Worm (Caenorhabditis elegans) whole organism, young adult: ENCODE results near the gene C04E6.13.

Experiments used
- B0019.2 ChIP-seq: fragments of 200-800 bp; sonication (Bioruptor generic); conservative IDR thresholded peaks from 2 replicates; pipeline ENCODE4 v1.3.6; 2022; ENCODE audit warnings: missing genetic modification reagents, missing genetic modification characterization, missing compliant biosample characterization
- F10E7.11 ChIP-seq: sonication (generic microtip); optimal IDR thresholded peaks from 2 replicates; lab custom pipeline; 2017; ENCODE audit warnings: mild to moderate bottlenecking, missing genetic modification characterization, moderate library complexity, missing compliant biosample characterization
- F22D6.2 ChIP-seq: sonication (generic microtip); optimal IDR thresholded peaks from 2 replicates; lab custom pipeline; 2016; ENCODE audit warnings: mild to moderate bottlenecking, missing genetic modification characterization, missing compliant biosample characterization
- F23B12.7 ChIP-seq: sonication (generic microtip); optimal IDR thresholded peaks from 2 replicates; lab custom pipeline; 2017; ENCODE audit warnings: missing genetic modification characterization, mild to moderate bottlenecking, missing compliant biosample characterization, antibody characterized with exemption, moderate library complexity; ENCODE audit not compliant: insufficient read depth
- F37B4.10 ChIP-seq: fragments of 200-800 bp; sonication (Bioruptor generic); IDR thresholded peaks from 2 replicates; pipeline ENCODE4 v1.3.6; 2022; ENCODE audit warnings: missing genetic modification characterization, missing compliant biosample characterization
- F55B11.4 ChIP-seq: sonication (generic microtip); optimal IDR thresholded peaks from 2 replicates; lab custom pipeline; 2016; ENCODE audit warnings: missing compliant biosample characterization, missing genetic modification characterization, borderline replicate concordance; ENCODE audit not compliant: insufficient read depth
- T07F8.4 ChIP-seq: sonication (generic microtip); optimal IDR thresholded peaks from 2 replicates; lab custom pipeline; 2016; ENCODE audit warnings: mild to moderate bottlenecking, missing genetic modification characterization, moderate library complexity, missing compliant biosample characterization
- T26A5.8 ChIP-seq: sonication (generic microtip); optimal IDR thresholded peaks from 2 replicates; lab custom pipeline; 2016; ENCODE audit warnings: missing genetic modification characterization, missing compliant biosample characterization
- Y53G8AR.9 ChIP-seq: fragments of 200-800 bp; sonication (Bioruptor generic); conservative IDR thresholded peaks from 2 replicates; pipeline ENCODE4 v1.3.6; 2022; ENCODE audit warnings: missing genetic modification reagents, missing genetic modification characterization, missing compliant biosample characterization
- Y95B8A.8 ChIP-seq: fragments of 200-800 bp; sonication (Bioruptor generic); IDR thresholded peaks from 2 replicates; pipeline ENCODE4 v1.3.6; 2022; ENCODE audit warnings: missing genetic modification reagents, missing genetic modification characterization, missing compliant biosample characterization
- ZK185.1 ChIP-seq: sonication (generic microtip); optimal IDR thresholded peaks from 2 replicates; lab custom pipeline; 2016; ENCODE audit warnings: mild to moderate bottlenecking, missing genetic modification characterization, missing compliant biosample characterization; ENCODE audit not compliant: poor library complexity, severe bottlenecking
- aptf-2 ChIP-seq: fragments of 200-800 bp; sonication (Bioruptor generic); conservative IDR thresholded peaks from 2 replicates; pipeline ENCODE4 v1.3.6; 2022; ENCODE audit warnings: missing genetic modification reagents, missing genetic modification characterization, missing compliant biosample characterization
- athp-1 ChIP-seq: sonication (generic microtip); optimal IDR thresholded peaks from 2 replicates; lab custom pipeline; 2017; ENCODE audit warnings: mild to moderate bottlenecking, missing genetic modification characterization, missing compliant biosample characterization
- attf-5 ChIP-seq: fragments of 200-800 bp; sonication (Bioruptor generic); optimal IDR thresholded peaks from 2 replicates; lab custom pipeline; 2018; ENCODE audit warnings: mild to moderate bottlenecking, missing genetic modification characterization, missing compliant biosample characterization
- cebp-1 ChIP-seq, 2 experiments: fragments of 200-800 bp in 1 of 2; sonication (Bioruptor generic) in 1 of 2; sonication (generic microtip) in 1 of 2; IDR thresholded peaks in 1 of 2; optimal IDR thresholded peaks in 1 of 2; 2 replicates each; pipeline versions ENCODE4 v1.3.6 to Lab custom; 2017 to 2022; ENCODE audit warnings: missing compliant biosample characterization in 2 of 2, missing genetic modification characterization in 2 of 2, mild to moderate bottlenecking in 1 of 2, missing genetic modification reagents in 1 of 2, moderate library complexity in 1 of 2
- ceh-100 ChIP-seq: fragments of 200-800 bp; sonication (Bioruptor generic); IDR thresholded peaks from 2 replicates; pipeline ENCODE4 v1.3.6; 2022; ENCODE audit warnings: missing genetic modification reagents, missing genetic modification characterization, missing compliant biosample characterization
- ceh-27 ChIP-seq: fragments of 200-800 bp; sonication (Bioruptor generic); optimal IDR thresholded peaks from 2 replicates; lab custom pipeline; 2018; ENCODE audit warnings: mild to moderate bottlenecking, missing genetic modification characterization, moderate library complexity, missing compliant biosample characterization
- ceh-79 ChIP-seq: sonication (generic microtip); optimal IDR thresholded peaks from 2 replicates; lab custom pipeline; 2017; ENCODE audit warnings: mild to moderate bottlenecking, missing genetic modification characterization, missing compliant biosample characterization
- dpl-1 ChIP-seq: fragments of 150-350 bp; optimal IDR thresholded peaks from 2 replicates; lab custom pipeline; 2014; ENCODE audit warnings: missing biosample characterization, missing genetic modification reagents, missing genetic modification characterization
- egl-44 ChIP-seq: fragments of 200-800 bp; sonication (Bioruptor generic); IDR thresholded peaks from 2 replicates; pipeline ENCODE4 v1.3.6; 2022; ENCODE audit warnings: missing genetic modification reagents, missing genetic modification characterization, missing compliant biosample characterization
- ekl-4 ChIP-seq: fragments of 200-800 bp; sonication (Bioruptor generic); IDR thresholded peaks from 2 replicates; pipeline ENCODE4 v1.3.6; 2022; ENCODE audit warnings: missing genetic modification reagents, missing genetic modification characterization, missing compliant biosample characterization
- fkh-3 ChIP-seq: sonication (generic microtip); optimal IDR thresholded peaks from 2 replicates; lab custom pipeline; 2016; ENCODE audit warnings: mild to moderate bottlenecking, missing genetic modification characterization, missing compliant biosample characterization
- gei-17 ChIP-seq: fragments of 200-800 bp; sonication (Bioruptor generic); optimal IDR thresholded peaks from 2 replicates; lab custom pipeline; 2018; ENCODE audit warnings: mild to moderate bottlenecking, missing genetic modification characterization, missing compliant biosample characterization
- hmg-1.2 ChIP-seq: fragments of 200-800 bp; sonication (Bioruptor generic); IDR thresholded peaks from 2 replicates; pipeline ENCODE4 v1.3.6; 2022; ENCODE audit warnings: missing genetic modification reagents, missing genetic modification characterization, missing compliant biosample characterization
- let-607 ChIP-seq, 2 experiments: fragments of 200-800 bp in 1 of 2; sonication (Bioruptor generic) in 1 of 2; sonication (generic microtip) in 1 of 2; optimal IDR thresholded peaks; 2 replicates each; lab custom pipeline; 2016 to 2018; ENCODE audit warnings: mild to moderate bottlenecking in 2 of 2, missing compliant biosample characterization in 2 of 2, missing genetic modification characterization in 2 of 2, moderate library complexity in 2 of 2, missing genotype in 1 of 2
- lir-1 ChIP-seq: fragments of 200-800 bp; sonication (Bioruptor generic); conservative IDR thresholded peaks from 2 replicates; pipeline ENCODE4 v1.3.6; 2022; ENCODE audit warnings: missing genetic modification reagents, missing genetic modification characterization, missing compliant biosample characterization
- madf-10 ChIP-seq: sonication (generic microtip); optimal IDR thresholded peaks from 2 replicates; lab custom pipeline; 2016; ENCODE audit warnings: mild to moderate bottlenecking, missing genetic modification characterization, missing compliant biosample characterization
- madf-3 ChIP-seq: fragments of 200-800 bp; sonication (Bioruptor generic); IDR thresholded peaks from 2 replicates; pipeline ENCODE4 v1.3.6; 2022; ENCODE audit warnings: missing genetic modification reagents, missing genetic modification characterization, missing compliant biosample characterization
- madf-6 ChIP-seq: fragments of 200-800 bp; sonication (Bioruptor generic); IDR thresholded peaks from 2 replicates; pipeline ENCODE4 v1.3.6; 2022; ENCODE audit warnings: missing genetic modification reagents, missing genetic modification characterization, missing compliant biosample characterization
- mel-28 ChIP-seq: sonication (generic microtip); optimal IDR thresholded peaks from 2 replicates; lab custom pipeline; 2016; ENCODE audit warnings: borderline replicate concordance, mild to moderate bottlenecking, missing genetic modification characterization, missing compliant biosample characterization
- nfya-2 ChIP-seq: fragments of 200-800 bp; sonication (Bioruptor generic); IDR thresholded peaks from 2 replicates; pipeline ENCODE4 v1.3.6; 2022; ENCODE audit warnings: missing genetic modification reagents, missing genetic modification characterization, missing compliant biosample characterization
- nhr-120 ChIP-seq: fragments of 200-800 bp; sonication (Bioruptor generic); IDR thresholded peaks from 2 replicates; pipeline ENCODE4 v1.3.6; 2022; ENCODE audit warnings: missing genetic modification characterization, missing compliant biosample characterization
- nhr-80 ChIP-seq: sonication (generic microtip); optimal IDR thresholded peaks from 2 replicates; lab custom pipeline; 2016; ENCODE audit warnings: missing genetic modification characterization, missing compliant biosample characterization
- nhr-90 ChIP-seq: sonication (generic microtip); optimal IDR thresholded peaks from 2 replicates; lab custom pipeline; 2016; ENCODE audit warnings: missing genotype, mild to moderate bottlenecking, missing genetic modification characterization, missing compliant biosample characterization
- repo-1 ChIP-seq: sonication (generic microtip); optimal IDR thresholded peaks from 2 replicates; lab custom pipeline; 2017; ENCODE audit warnings: mild to moderate bottlenecking, missing genetic modification characterization, missing compliant biosample characterization
- sea-2 ChIP-seq: fragments of 200-800 bp; sonication (Bioruptor generic); IDR thresholded peaks from 2 replicates; pipeline ENCODE4 v1.3.6; 2022; ENCODE audit warnings: missing genetic modification characterization, missing compliant biosample characterization
- snpc-3.4 ChIP-seq: sonication (generic microtip); optimal IDR thresholded peaks from 2 replicates; lab custom pipeline; 2017; ENCODE audit warnings: missing genetic modification characterization, mild to moderate bottlenecking, missing compliant biosample characterization, antibody characterized with exemption, moderate library complexity, missing genotype, missing genetic modification reagents
- tbp1 ChIP-seq: fragments of 200-800 bp; sonication (Bioruptor generic); optimal IDR thresholded peaks from 2 replicates; lab custom pipeline; 2018; ENCODE audit warnings: mild to moderate bottlenecking, missing genetic modification characterization, missing compliant biosample characterization
- tlf-1 ChIP-seq: fragments of 200-800 bp; sonication (Bioruptor generic); optimal IDR thresholded peaks from 2 replicates; lab custom pipeline; 2018; ENCODE audit warnings: mild to moderate bottlenecking, missing genetic modification characterization, missing compliant biosample characterization
- xnd-1 ChIP-seq: sonication (generic microtip); optimal IDR thresholded peaks from 2 replicates; lab custom pipeline; 2016; ENCODE audit warnings: missing genotype, missing genetic modification reagents, missing genetic modification characterization, missing compliant biosample characterization
- zim-3 ChIP-seq: sonication (generic microtip); optimal IDR thresholded peaks from 2 replicates; lab custom pipeline; 2017; ENCODE audit warnings: mild to moderate bottlenecking, missing genetic modification characterization, moderate library complexity, missing compliant biosample characterization
- ztf-3 ChIP-seq: fragments of 200-800 bp; sonication (Bioruptor generic); optimal IDR thresholded peaks from 2 replicates; lab custom pipeline; 2018; ENCODE audit warnings: mild to moderate bottlenecking, missing genetic modification characterization, missing compliant biosample characterization

C04E6.13 gene

ce11 chrV:5912426-5912825 lies at the start of gene C04E6.13:
TSS of gene C04E6.13 (plus strand) at chrV:5912726.
- no peak for TF ChIP-seq fkh-3
- no peak for TF ChIP-seq nhr-80 (tag; lab: Kevin White, UChicago)
- TF ChIP-seq ZK185.1 (tag; lab: Kevin White, UChicago), result no peak
- no peak for TF ChIP-seq egl-44
- no peak for TF ChIP-seq nfya-2 (GFP tag; lab: Robert Waterston, UW)
- TF ChIP-seq snpc-3.4 (tag; lab: Kevin White, UChicago), result no peak
- TF ChIP-seq dpl-1 (GFP tag; lab: Kevin White, UChicago), result no peak
- TF ChIP-seq F37B4.10 (GFP tag; lab: Robert Waterston, UW), result no peak
- TF ChIP-seq F55B11.4 (tag; lab: Kevin White, UChicago), result no peak

DNA sequence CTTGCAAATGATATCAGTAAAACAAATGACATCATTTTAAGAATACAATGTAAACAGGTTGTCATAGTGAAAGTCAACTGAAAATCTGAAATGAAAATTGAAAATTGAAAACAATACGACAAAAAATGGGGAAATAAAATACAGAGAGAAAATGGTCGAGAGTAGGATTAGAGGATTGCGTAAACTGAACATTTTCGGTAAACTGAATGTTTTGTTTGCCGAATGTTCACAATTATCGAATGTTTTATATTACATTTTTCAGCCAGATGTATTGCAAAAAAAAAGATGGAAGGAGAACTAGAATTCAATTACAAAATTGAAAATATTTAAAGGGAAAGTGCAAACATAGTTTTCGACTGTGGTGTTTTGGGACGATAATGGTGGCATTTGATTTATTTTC lies 47.4 kb upstream of the C04E6.13 start, which contains the start of gene F26F12.5:
F26F12.5 (minus strand) TSS at position 101 of the 400 bp plus-strand sequence.
- no peak for TF ChIP-seq tlf-1
- no peak for TF ChIP-seq tbp1
- TF ChIP-seq F10E7.11, result no peak
- no peak for TF ChIP-seq repo-1 (tag; lab: Kevin White, UChicago)
- no peak for TF ChIP-seq nhr-120 (GFP tag; lab: Robert Waterston, UW)
- TF ChIP-seq Y95B8A.8, result no peak
- no peak for TF ChIP-seq ekl-4 (GFP tag; lab: Robert Waterston, UW)
- TF ChIP-seq ceh-27 (GFP tag; lab: Kevin White, UChicago), result no peak

ce11 chrV:5869227-5869626 lies 43.3 kb upstream of the C04E6.13 start, which contains the start of gene F26F12.4:
TSS of gene F26F12.4 (minus strand) at chrV:5869327.
- TF ChIP-seq F55B11.4 (tag; lab: Kevin White, UChicago) (no peak), F23B12.7 (tag; lab: Kevin White, UChicago) (no peak), xnd-1 (tag; lab: Kevin White, UChicago) (no peak), sea-2 (GFP tag; lab: Robert Waterston, UW) (no peak), B0019.2 (GFP tag; lab: Robert Waterston, UW) (no peak), repo-1 (tag; lab: Kevin White, UChicago) (no peak), athp-1 (tag; lab: Kevin White, UChicago) (no peak), T26A5.8 (tag; lab: Kevin White, UChicago) (no peak), mel-28 (no peak), madf-3 (GFP tag; lab: Robert Waterston, UW) (no peak), nhr-90 (tag; lab: Kevin White, UChicago) (no peak), aptf-2 (GFP tag; lab: Robert Waterston, UW) (no peak), madf-10 (no peak), gei-17 (GFP tag; lab: Kevin White, UChicago) (no peak), hmg-1.2 (GFP tag; lab: Robert Waterston, UW) (no peak), attf-5 (GFP tag; lab: Kevin White, UChicago) (no peak)

DNA sequence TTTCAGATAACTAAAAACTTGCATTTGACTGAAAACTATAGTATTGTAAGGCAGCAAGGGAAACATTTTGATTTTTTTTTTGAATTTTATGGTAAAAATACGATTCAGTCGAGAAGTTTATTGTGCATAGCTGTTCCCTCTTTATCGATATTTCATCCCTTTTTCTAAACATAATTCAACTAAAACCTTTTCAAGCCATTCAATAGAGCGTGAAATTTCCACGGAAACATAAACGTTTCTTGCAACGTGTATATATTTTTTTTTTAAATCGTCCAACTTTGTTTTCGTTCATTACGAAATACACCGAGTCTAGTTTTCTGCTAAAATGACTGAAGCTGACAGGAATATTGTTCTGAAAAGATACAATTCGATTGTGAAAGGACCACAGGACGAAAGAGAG lies 40.8 kb upstream of the C04E6.13 start, which contains the start of gene C02G6.2:
C02G6.2 (plus strand) TSS at position 301 of the 400 bp plus-strand sequence.
- no peak for TF ChIP-seq Y53G8AR.9 (GFP tag; lab: Robert Waterston, UW)
- TF ChIP-seq madf-6, result no peak
- no peak for TF ChIP-seq ZK185.1 (tag; lab: Kevin White, UChicago)
- TF ChIP-seq ceh-79 (tag; lab: Kevin White, UChicago), result no peak
- no peak for TF ChIP-seq ztf-3 (GFP tag; lab: Kevin White, UChicago)
- no peak for TF ChIP-seq let-607 (tag; optimal IDR thresholded peaks at IDR 0.05; lab: Kevin White, UChicago)
- no peak for TF ChIP-seq repo-1 (tag; lab: Kevin White, UChicago)
- TF ChIP-seq T07F8.4 (tag; lab: Kevin White, UChicago), result no peak
- TF ChIP-seq zim-3 (tag; lab: Kevin White, UChicago), result no peak
- no peak for TF ChIP-seq ceh-100 (GFP tag; lab: Robert Waterston, UW)
- no peak for TF ChIP-seq F22D6.2 (tag; lab: Kevin White, UChicago)
- no peak for TF ChIP-seq lir-1 (GFP tag; lab: Robert Waterston, UW)
- TF ChIP-seq cebp-1 (GFP tag; IDR thresholded peaks at IDR 0.05; lab: Robert Waterston, UW), result no peak
- no peak for TF ChIP-seq cebp-1 (tag; optimal IDR thresholded peaks at IDR 0.05; lab: Kevin White, UChicago)
- TF ChIP-seq, all 124 proteins: peak for 0
